Fruit fly (Drosophila melanogaster): ENCODE measurements around the gene CG31848.

CG31848 gene

dm6 chr2L:13222225-13222648 lies 43.4 kb downstream of the CG31848 start, which contains the start of the genes Ski6 and CG16812 (continued):
- TF ChIP-seq Doc2 (GFP tag; IDR thresholded peaks at IDR 0.05) (no peak), Doc3 (GFP tag; IDR thresholded peaks at IDR 0.05; ENCODE audit: partially characterized antibody) (no peak; the same call in 2 of the 3 replicates), Hr78 (GFP tag; optimal IDR thresholded peaks at IDR 0.05) (no peak), BtbVII (GFP tag; optimal IDR thresholded peaks at IDR 0.05) (no peak), gro (GFP tag; optimal IDR thresholded peaks at IDR 0.05) (no peak), CTCF (GFP tag; optimal IDR thresholded peaks at IDR 0.05) (no peak), CG14860 (GFP tag; IDR thresholded peaks at IDR 0.05; ENCODE audit: partially characterized antibody) (no peak), hth (optimal IDR thresholded peaks at IDR 0.05) (no peak), bab2 (GFP tag; optimal IDR thresholded peaks at IDR 0.05) (peak; percentile 54), cato (GFP tag; optimal IDR thresholded peaks at IDR 0.05; ENCODE audit: borderline replicate concordance) (peak; percentile 34), CG9876 (GFP tag; optimal IDR thresholded peaks at IDR 0.05) (no peak), nom (GFP tag; optimal IDR thresholded peaks at IDR 0.05) (no peak), D19A (tag; optimal IDR thresholded peaks at IDR 0.05) (no peak), NK7.1 (GFP tag; optimal IDR thresholded peaks at IDR 0.05) (no peak), org-1 (GFP tag; optimal IDR thresholded peaks at IDR 0.05) (no peak), kah (GFP tag; optimal IDR thresholded peaks at IDR 0.05) (no peak), CG13296 (GFP tag; optimal IDR thresholded peaks at IDR 0.05) (peak; percentile 62), CG4424 (GFP tag; optimal IDR thresholded peaks at IDR 0.05) (peak; percentile 63), CG9932 (GFP tag; IDR thresholded peaks at IDR 0.05) (peak; percentile 78), Meics (GFP tag; optimal IDR thresholded peaks at IDR 0.05) (peak; percentile 48), CG34422 (GFP tag; IDR thresholded peaks at IDR 0.05) (no peak), wek (GFP tag; optimal IDR thresholded peaks at IDR 0.05) (peak; percentile 93), tin (GFP tag; optimal IDR thresholded peaks at IDR 0.05) (peak; percentile 66), CG10366 (GFP tag; IDR thresholded peaks at IDR 0.05) (peak; percentile 64), Pdp1 (GFP tag; optimal IDR thresholded peaks at IDR 0.05) (peak; percentile 42 to 56), CG6813 (GFP tag; optimal IDR thresholded peaks at IDR 0.05) (no peak), Dek (tag; optimal IDR thresholded peaks at IDR 0.05) (peak; percentile 70), Hand (GFP tag; optimal IDR thresholded peaks at IDR 0.05) (no peak), CG4282 (GFP tag; optimal IDR thresholded peaks at IDR 0.05) (no peak), mld (GFP tag; IDR thresholded peaks at IDR 0.05; ENCODE audit: partially characterized antibody) (no peak), CG18764 (GFP tag; optimal IDR thresholded peaks at IDR 0.05) (peak; percentile 47), run (tag; optimal IDR thresholded peaks at IDR 0.05) (peak; percentile 45), Dref (GFP tag; IDR thresholded peaks at IDR 0.05) (peak; percentile 76), dati (GFP tag; IDR thresholded peaks at IDR 0.05) (no peak), CG12769 (tag; optimal IDR thresholded peaks at IDR 0.05) (no peak), tup (GFP tag; optimal IDR thresholded peaks at IDR 0.05) (no peak), NC2α (GFP tag; optimal IDR thresholded peaks at IDR 0.05) (no peak), CG1024 (GFP tag; IDR thresholded peaks at IDR 0.05) (peak; percentile 22; the same call in 1 of the 2 replicates), Six4 (GFP tag; optimal IDR thresholded peaks at IDR 0.05) (peak; percentile 46), mam (GFP tag; optimal IDR thresholded peaks at IDR 0.05) (no peak), vvl (GFP tag; IDR thresholded peaks at IDR 0.05) (peak; percentile 84), gcm (GFP tag; optimal IDR thresholded peaks at IDR 0.05) (peak; percentile 68), pzg (GFP tag; optimal IDR thresholded peaks at IDR 0.05) (peak; percentile 61), repo (GFP tag; optimal IDR thresholded peaks at IDR 0.05) (no peak), Sox100B (GFP tag; optimal IDR thresholded peaks at IDR 0.05) (no peak), CG34224 (GFP tag; IDR thresholded peaks at IDR 0.05; ENCODE audit: partially characterized antibody) (0 out of 3 replicates have a peak, but pooled peaks have one; percentile 31), CG8089 (GFP tag; optimal IDR thresholded peaks at IDR 0.05) (no peak), CG2120 (GFP tag; optimal IDR thresholded peaks at IDR 0.05) (peak; percentile 76), Deaf1 (tag; optimal IDR thresholded peaks at IDR 0.05) (no peak), eyg (GFP tag; optimal IDR thresholded peaks at IDR 0.05) (no peak), CG32772 (GFP tag; IDR thresholded peaks at IDR 0.05) (peak; percentile 56)
